Fruit fly (Drosophila melanogaster) whole organism, embryonic: ENCODE measurements around the gene Ino80.

ENCODE experiments used
- Adf1 ChIP-seq: fragments of 200-800 bp; sonication (Bioruptor generic); IDR thresholded peaks from 2 replicates; pipeline ENCODE4 v1.3.6; 2022; ENCODE audit warnings: missing biosample characterization, missing genetic modification characterization
- CG11398 ChIP-seq: fragments of 200-800 bp; sonication (Bioruptor generic); optimal IDR thresholded peaks from 2 replicates; lab custom pipeline; 2016; ENCODE audit warnings: missing biosample characterization, missing genetic modification characterization
- CG11456 ChIP-seq: fragments of 200-800 bp; sonication (Bioruptor generic); IDR thresholded peaks from 3 replicates; pipeline ENCODE4 v1.3.6; 2022; ENCODE audit warnings: missing biosample characterization, missing genetic modification characterization
- CG11695 ChIP-seq: fragments of 200-800 bp; sonication (Bioruptor generic); IDR thresholded peaks from 3 replicates; pipeline ENCODE4 v1.3.6; 2022; ENCODE audit warnings: missing biosample characterization, missing genetic modification characterization
- CG14441 ChIP-seq: fragments of 200-800 bp; sonication (Bioruptor generic); IDR thresholded peaks from 2 replicates; pipeline ENCODE4 v1.3.6; 2022; ENCODE audit warnings: missing biosample characterization, missing genetic modification characterization
- CG15514 ChIP-seq: fragments of 200-800 bp; sonication (Bioruptor generic); optimal IDR thresholded peaks from 3 replicates; lab custom pipeline; 2017; ENCODE audit warnings: missing biosample characterization, missing genetic modification characterization, mild to moderate bottlenecking, moderate library complexity, missing genetic modification reagents
- CG15696 ChIP-seq: fragments of 200-800 bp; sonication (Bioruptor generic); optimal IDR thresholded peaks from 2 replicates; lab custom pipeline; 2019; ENCODE audit warnings: missing biosample characterization, mild to moderate bottlenecking, missing genetic modification characterization, moderate library complexity
- CG2120 ChIP-seq: fragments of 200-800 bp; sonication (Bioruptor generic); optimal IDR thresholded peaks from 3 replicates; lab custom pipeline; 2016; ENCODE audit warnings: missing biosample characterization, missing genetic modification characterization
- CG2678 ChIP-seq: fragments of 200-800 bp; sonication (Bioruptor generic); optimal IDR thresholded peaks from 3 replicates; lab custom pipeline; 2019; ENCODE audit warnings: missing biosample characterization, mild to moderate bottlenecking, missing genetic modification characterization, moderate library complexity
- CG2889 ChIP-seq: fragments of 200-800 bp; sonication (Bioruptor generic); IDR thresholded peaks from 3 replicates; pipeline ENCODE4 v1.3.6; 2022; ENCODE audit warnings: missing biosample characterization, missing genetic modification characterization
- CG31224 ChIP-seq: fragments of 200-800 bp; sonication (Bioruptor generic); IDR thresholded peaks from 2 replicates; pipeline ENCODE4 v1.3.6; 2022; ENCODE audit warnings: missing biosample characterization, missing genetic modification characterization
- CG33213 ChIP-seq: fragments of 200-800 bp; sonication (Bioruptor generic); optimal IDR thresholded peaks from 3 replicates; lab custom pipeline; 2016; ENCODE audit warnings: missing biosample characterization, missing genetic modification characterization
- CG4820 ChIP-seq: fragments of 200-800 bp; sonication (Bioruptor generic); optimal IDR thresholded peaks from 3 replicates; lab custom pipeline; 2016; ENCODE audit warnings: missing biosample characterization, missing genetic modification characterization
- CG6254 ChIP-seq: fragments of 200-800 bp; sonication (Bioruptor generic); optimal IDR thresholded peaks from 3 replicates; lab custom pipeline; 2017; ENCODE audit warnings: mild to moderate bottlenecking, missing biosample characterization, missing genetic modification reagents, missing genetic modification characterization
- CG6272 ChIP-seq: fragments of 200-800 bp; sonication (Bioruptor generic); IDR thresholded peaks from 2 replicates; pipeline ENCODE4 v1.3.6; 2022; ENCODE audit warnings: missing biosample characterization, missing genetic modification characterization
- CG9215 ChIP-seq: fragments of 200-800 bp; sonication (Bioruptor generic); IDR thresholded peaks from 2 replicates; pipeline ENCODE4 v1.3.6; 2022; ENCODE audit warnings: missing biosample characterization, missing genetic modification characterization
- CkIIα-i1 ChIP-seq: fragments of 200-800 bp; sonication (Bioruptor generic); IDR thresholded peaks from 2 replicates; pipeline ENCODE4 v1.3.6; 2022; ENCODE audit warnings: missing biosample characterization, missing genetic modification characterization
- GATAe ChIP-seq: fragments of 200-800 bp; sonication (Bioruptor generic); conservative IDR thresholded peaks from 2 replicates; pipeline ENCODE4 v1.3.6; 2022; ENCODE audit warnings: missing biosample characterization, missing genetic modification characterization
- HLH4C ChIP-seq: fragments of 200-800 bp; sonication (Bioruptor generic); IDR thresholded peaks from 3 replicates; pipeline ENCODE4 v1.3.6; 2022; ENCODE audit warnings: missing biosample characterization, missing genetic modification characterization; ENCODE audit not compliant: partially characterized antibody
- HmgD ChIP-seq: fragments of 200-800 bp; sonication (Bioruptor generic); optimal IDR thresholded peaks from 3 replicates; lab custom pipeline; 2016; ENCODE audit warnings: missing biosample characterization, missing genetic modification characterization
- Hsf ChIP-seq: fragments of 200-800 bp; sonication (Bioruptor generic); optimal IDR thresholded peaks from 3 replicates; lab custom pipeline; 2016; ENCODE audit warnings: missing biosample characterization, missing genetic modification characterization
- Mrtf ChIP-seq: fragments of 200-800 bp; sonication (Bioruptor generic); IDR thresholded peaks from 3 replicates; pipeline ENCODE4 v1.3.6; 2022; ENCODE audit warnings: missing biosample characterization, missing genetic modification characterization
- Oli ChIP-seq: fragments of 200-800 bp; sonication (Bioruptor generic); optimal IDR thresholded peaks from 2 replicates; lab custom pipeline; 2018; ENCODE audit warnings: missing biosample characterization, mild to moderate bottlenecking, missing genetic modification characterization, moderate library complexity
- Taf1 ChIP-seq: fragments of 200-800 bp; sonication (Bioruptor generic); IDR thresholded peaks from 2 replicates; pipeline ENCODE4 v1.3.6; 2022; ENCODE audit warnings: missing biosample characterization, missing genetic modification characterization
- Xbp1 ChIP-seq: fragments of 200-800 bp; sonication (Bioruptor generic); optimal IDR thresholded peaks from 3 replicates; lab custom pipeline; 2016; ENCODE audit warnings: missing biosample characterization, mild to moderate bottlenecking, missing genetic modification characterization
- abd-A ChIP-seq: fragments of 200-800 bp; sonication (Bioruptor generic); optimal IDR thresholded peaks from 3 replicates; lab custom pipeline; 2019; ENCODE audit warnings: missing biosample characterization, mild to moderate bottlenecking, missing genetic modification characterization, moderate library complexity
- ap ChIP-seq: fragments of 200-800 bp; sonication (Bioruptor generic); IDR thresholded peaks from 2 replicates; pipeline ENCODE4 v1.3.6; 2022; ENCODE audit warnings: missing biosample characterization, missing genetic modification characterization
- cad ChIP-seq: fragments of >200 bp; optimal IDR thresholded peaks from 2 replicates; lab custom pipeline; 2017; ENCODE audit warnings: missing biosample characterization, missing genetic modification characterization
- crp ChIP-seq, 2 experiments: fragments of 200-800 bp; sonication (Bioruptor generic); optimal IDR thresholded peaks; 2 replicates in 1 of 2; 3 replicates in 1 of 2; lab custom pipeline; 2017; ENCODE audit warnings: missing biosample characterization in 2 of 2, missing genetic modification characterization in 2 of 2, mild to moderate bottlenecking in 1 of 2, moderate library complexity in 1 of 2
- dan ChIP-seq: fragments of 200-800 bp; sonication (Bioruptor generic); IDR thresholded peaks from 2 replicates; pipeline ENCODE4 v1.3.6; 2022; ENCODE audit warnings: missing biosample characterization, missing genetic modification characterization
- danr ChIP-seq: fragments of 200-800 bp; sonication (Bioruptor generic); IDR thresholded peaks from 2 replicates; pipeline ENCODE4 v1.3.6; 2022; ENCODE audit warnings: missing biosample characterization, missing genetic modification characterization
- dmrt11E ChIP-seq: fragments of 200-800 bp; sonication (Bioruptor generic); optimal IDR thresholded peaks from 3 replicates; lab custom pipeline; 2018; ENCODE audit warnings: missing biosample characterization, mild to moderate bottlenecking, missing genetic modification characterization, moderate library complexity
- ewg ChIP-seq: fragments of 200-800 bp; sonication (Bioruptor generic); optimal IDR thresholded peaks from 3 replicates; lab custom pipeline; 2017; ENCODE audit warnings: mild to moderate bottlenecking, missing biosample characterization, missing genetic modification reagents, missing genetic modification characterization
- grn ChIP-seq: fragments of 200-800 bp; sonication (Bioruptor generic); optimal IDR thresholded peaks from 3 replicates; lab custom pipeline; 2017; ENCODE audit warnings: missing biosample characterization, missing genetic modification characterization
- gsb-n ChIP-seq: fragments of 200-800 bp; sonication (Bioruptor generic); optimal IDR thresholded peaks from 3 replicates; lab custom pipeline; 2018; ENCODE audit warnings: missing biosample characterization, mild to moderate bottlenecking, missing genetic modification characterization
- insv ChIP-seq, 2 experiments: fragments of 200-800 bp; sonication (Bioruptor generic); optimal IDR thresholded peaks; 3 replicates each; lab custom pipeline; 2016 to 2018; ENCODE audit warnings: missing biosample characterization in 2 of 2, missing genetic modification characterization in 2 of 2
- jigr1 ChIP-seq: fragments of 200-800 bp; sonication (Bioruptor generic); IDR thresholded peaks from 3 replicates; pipeline ENCODE4 v1.3.6; 2022; ENCODE audit warnings: missing biosample characterization, missing genetic modification characterization
- lilli ChIP-seq: fragments of 200-800 bp; sonication (Bioruptor generic); optimal IDR thresholded peaks from 3 replicates; lab custom pipeline; 2016; ENCODE audit warnings: missing biosample characterization, missing genetic modification characterization
- lmd ChIP-seq: fragments of 200-800 bp; sonication (Bioruptor generic); IDR thresholded peaks from 2 replicates; pipeline ENCODE4 v1.3.6; 2022; ENCODE audit warnings: missing biosample characterization, missing genetic modification characterization
- lola ChIP-seq, 3 experiments: fragments of >200 bp in 2 of 3; fragments of 200-800 bp in 1 of 3; sonication (Bioruptor generic) in 1 of 3; optimal IDR thresholded peaks; 2 replicates each; lab custom pipeline; 2017 to 2019; ENCODE audit warnings: missing biosample characterization in 3 of 3, missing genetic modification characterization in 3 of 3, mild to moderate bottlenecking in 1 of 3, moderate library complexity in 1 of 3
- nerfin-1 ChIP-seq: fragments of 200-800 bp; sonication (Bioruptor generic); optimal IDR thresholded peaks from 3 replicates; lab custom pipeline; 2019; ENCODE audit warnings: missing biosample characterization, mild to moderate bottlenecking, missing genetic modification characterization, moderate library complexity
- pb ChIP-seq: fragments of 200-800 bp; sonication (Bioruptor generic); optimal IDR thresholded peaks from 3 replicates; lab custom pipeline; 2016; ENCODE audit warnings: missing biosample characterization, missing genetic modification characterization
- pfk ChIP-seq: fragments of 200-800 bp; sonication (Bioruptor generic); optimal IDR thresholded peaks from 2 replicates; lab custom pipeline; 2018; ENCODE audit warnings: missing biosample characterization, mild to moderate bottlenecking, missing genetic modification characterization, moderate library complexity
- pros ChIP-seq: fragments of 200-800 bp; sonication (Bioruptor generic); optimal IDR thresholded peaks from 3 replicates; lab custom pipeline; 2019; ENCODE audit warnings: missing biosample characterization, mild to moderate bottlenecking, missing genetic modification characterization, moderate library complexity
- row ChIP-seq: fragments of 200-800 bp; sonication (Bioruptor generic); IDR thresholded peaks from 3 replicates; pipeline ENCODE4 v1.3.6; 2022; ENCODE audit warnings: missing biosample characterization, missing genetic modification characterization
- sd ChIP-seq: fragments of 200-800 bp; sonication (Bioruptor generic); optimal IDR thresholded peaks from 3 replicates; lab custom pipeline; 2018; ENCODE audit warnings: missing biosample characterization, mild to moderate bottlenecking, missing genetic modification characterization, moderate library complexity
- sima ChIP-seq: fragments of 200-800 bp; sonication (Bioruptor generic); optimal IDR thresholded peaks from 2 replicates; lab custom pipeline; 2016; ENCODE audit warnings: missing biosample characterization, missing genetic modification characterization
- slou ChIP-seq: fragments of 200-800 bp; sonication (Bioruptor generic); optimal IDR thresholded peaks from 3 replicates; lab custom pipeline; 2016; ENCODE audit warnings: missing biosample characterization, missing genetic modification characterization
- tap ChIP-seq: fragments of 200-800 bp; optimal IDR thresholded peaks from 3 replicates; lab custom pipeline; 2019; ENCODE audit warnings: missing biosample characterization, mild to moderate bottlenecking, missing genetic modification characterization, moderate library complexity
- tio ChIP-seq: fragments of 200-800 bp; sonication (Bioruptor generic); optimal IDR thresholded peaks from 2 replicates; lab custom pipeline; 2017; ENCODE audit warnings: missing biosample characterization, missing genetic modification characterization, inconsistent platforms
- wdn ChIP-seq: fragments of 200-800 bp; sonication (Bioruptor generic); IDR thresholded peaks from 2 replicates; pipeline ENCODE4 v1.3.6; 2022; ENCODE audit warnings: missing biosample characterization, missing genetic modification characterization
- z ChIP-seq: fragments of 200-800 bp; sonication (Bioruptor generic); IDR thresholded peaks from 3 replicates; pipeline ENCODE4 v1.3.6; 2022; ENCODE audit warnings: missing biosample characterization, missing genetic modification characterization

The Ino80 gene

DNA sequence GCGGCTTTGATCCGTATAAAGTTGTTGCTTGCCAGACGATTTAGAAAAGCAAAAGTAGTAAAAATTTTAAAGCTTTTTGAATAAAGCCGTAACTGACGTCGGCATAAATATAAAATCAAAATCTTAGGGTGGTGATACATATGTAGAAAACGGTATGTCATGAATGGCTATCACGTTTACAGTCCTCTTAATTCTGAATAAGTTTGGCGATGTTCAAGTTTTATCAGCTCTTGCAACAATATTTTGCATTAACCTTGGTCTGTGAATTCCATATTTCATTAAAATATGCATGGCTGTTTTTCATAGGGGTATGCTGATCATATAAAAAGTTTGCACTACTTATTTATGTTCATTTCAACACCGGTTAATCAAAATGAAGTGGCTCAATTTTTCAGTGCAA, 5.6 kb upstream of the Ino80 start, which contains the start of gene CG11626:
CG11626 (plus strand) TSS at position 301 of the 400 bp plus-strand sequence.
- TF ChIP-seq Mrtf (GFP tag; lab: Robert Waterston, UW): no peak
- no peak for TF ChIP-seq nerfin-1
- TF ChIP-seq pros (GFP tag; lab: Kevin White, UChicago): no peak
- TF ChIP-seq insv (GFP tag; optimal IDR thresholded peaks at IDR 0.05; lab: Kevin White, UChicago): no peak
- no peak for TF ChIP-seq wdn
- TF ChIP-seq CG15696: no peak
- TF ChIP-seq Hsf: no peak
- no peak for TF ChIP-seq Oli (tag; lab: Kevin White, UChicago)
- TF ChIP-seq CG2889 (GFP tag; lab: Robert Waterston, UW): no peak
- TF ChIP-seq danr (GFP tag; lab: Robert Waterston, UW): no peak

DNA sequence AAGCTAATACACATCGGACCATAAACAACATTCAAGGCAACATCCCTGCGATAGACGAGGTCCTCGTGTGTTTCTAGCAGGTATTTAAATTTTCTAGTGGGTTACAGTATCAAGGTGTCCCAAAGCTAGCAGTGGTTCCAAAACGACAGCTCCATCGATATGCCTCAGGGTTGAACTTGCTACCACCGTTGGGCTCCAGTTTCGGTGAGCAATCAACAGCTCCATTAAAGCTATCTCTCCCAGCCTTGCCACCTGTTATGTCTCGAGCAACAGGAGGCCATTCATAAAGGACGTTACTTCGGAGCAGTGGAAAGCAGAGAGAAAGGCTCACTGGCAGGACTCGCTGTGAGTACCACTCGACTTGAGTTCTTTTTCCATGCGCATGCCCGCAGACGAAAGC, 3.9 kb upstream of the Ino80 start:
- no peak for TF ChIP-seq tap (tag; lab: Kevin White, UChicago)
- no peak for TF ChIP-seq ap (GFP tag; lab: Robert Waterston, UW)
- no peak for TF ChIP-seq HmgD (GFP tag; lab: Kevin White, UChicago)
- TF ChIP-seq crp (GFP tag; optimal IDR thresholded peaks at IDR 0.05; lab: Kevin White, UChicago): no peak
- TF ChIP-seq ewg: peak; percentile 18
- TF ChIP-seq tio (GFP tag; lab: Kevin White, UChicago): no peak
- peak; percentile 87 for TF ChIP-seq abd-A (tag; lab: Kevin White, UChicago)
- TF ChIP-seq cad: no peak
- TF ChIP-seq lmd (GFP tag; lab: Robert Waterston, UW): no peak
- no peak for TF ChIP-seq CG6254 (GFP tag; lab: Kevin White, UChicago)
- TF ChIP-seq GATAe (GFP tag; lab: Robert Waterston, UW): no peak
- no peak for TF ChIP-seq pfk
- TF ChIP-seq grn (GFP tag; lab: Kevin White, UChicago): no peak
- no peak for TF ChIP-seq dan (GFP tag; lab: Robert Waterston, UW)
- no peak for TF ChIP-seq CG2678 (tag; lab: Kevin White, UChicago)
- no peak for TF ChIP-seq HLH4C (GFP tag; lab: Robert Waterston, UW)
- no peak for TF ChIP-seq dmrt11E (tag; lab: Kevin White, UChicago)
- no peak for TF ChIP-seq gsb-n (tag; lab: Kevin White, UChicago)
- no peak for TF ChIP-seq CkIIα-i1
- TF ChIP-seq lilli (GFP tag; lab: Kevin White, UChicago): no peak
- no peak for TF ChIP-seq jigr1 (GFP tag; lab: Robert Waterston, UW)
- TF ChIP-seq CG11456 (GFP tag; lab: Robert Waterston, UW): no peak
- TF ChIP-seq CG14441: no peak
- TF ChIP-seq CG9215 (GFP tag; lab: Robert Waterston, UW): no peak
- no peak for TF ChIP-seq Taf1
- no peak for TF ChIP-seq CG6272 (GFP tag; lab: Robert Waterston, UW)
- TF ChIP-seq CG31224 (GFP tag; lab: Robert Waterston, UW): 0 out of 2 replicates have a peak, but pooled peaks have one; percentile 20
- TF ChIP-seq CG11398 (GFP tag; lab: Kevin White, UChicago): no peak
- no peak for TF ChIP-seq sd
- no peak for TF ChIP-seq CG33213 (GFP tag; lab: Kevin White, UChicago)
- TF ChIP-seq CG11695 (GFP tag; lab: Robert Waterston, UW): no peak
- TF ChIP-seq Adf1 (GFP tag; lab: Robert Waterston, UW): no peak
- TF ChIP-seq Xbp1 (GFP tag; lab: Kevin White, UChicago): no peak
- no peak for TF ChIP-seq lola (GFP tag; optimal IDR thresholded peaks at IDR 0.05; lab: Kevin White, UChicago)
- TF ChIP-seq pb (GFP tag; lab: Kevin White, UChicago): no peak
- no peak for TF ChIP-seq sima (GFP tag; lab: Kevin White, UChicago)
- TF ChIP-seq slou (GFP tag; lab: Kevin White, UChicago): no peak
- peak; percentile 91 for TF ChIP-seq CG15514 (GFP tag; lab: Kevin White, UChicago)
- no peak for TF ChIP-seq row (GFP tag; lab: Robert Waterston, UW)
- TF ChIP-seq z: peak; percentile 89
- TF ChIP-seq CG2120: no peak
- TF ChIP-seq CG4820 (GFP tag; lab: Kevin White, UChicago): no peak
